Fruit fly (Drosophila melanogaster): ENCODE measurements around the gene CAH9.

- TF ChIP-seq CG6276 (GFP tag; optimal IDR thresholded peaks at IDR 0.05), result peak; percentile 49
- TF ChIP-seq Gug (GFP tag; IDR thresholded peaks at IDR 0.05), result peak; percentile 17; the same call in 1 of the 2 replicates
- no peak for TF ChIP-seq Ets96B (tag; optimal IDR thresholded peaks at IDR 0.05)
- peak; percentile 83 for TF ChIP-seq esn (GFP tag; optimal IDR thresholded peaks at IDR 0.05)
- peak; percentile 35 for TF ChIP-seq acj6 (GFP tag; optimal IDR thresholded peaks at IDR 0.05)
- peak; percentile 57 for TF ChIP-seq CG6792 (GFP tag; optimal IDR thresholded peaks at IDR 0.05)
- TF ChIP-seq Eip78C (GFP tag), result peak; percentile 87
- no peak for TF ChIP-seq CG9139 (GFP tag; optimal IDR thresholded peaks at IDR 0.05)
- TF ChIP-seq net (GFP tag; optimal IDR thresholded peaks at IDR 0.05), result peak; percentile 47
- peak; percentile 56 for TF ChIP-seq Eip75B (GFP tag; optimal IDR thresholded peaks at IDR 0.05)
- TF ChIP-seq OdsH (GFP tag; optimal IDR thresholded peaks at IDR 0.05), result peak; percentile 40
- no peak for TF ChIP-seq CG8319 (GFP tag; optimal IDR thresholded peaks at IDR 0.05)
- peak; percentile 74 for TF ChIP-seq Hr39 (GFP tag; optimal IDR thresholded peaks at IDR 0.05)
Measured at dm6 chr3R:27152129-27152968, 46.4 kb upstream of the CAH9 start.
